Worm (Caenorhabditis elegans): ENCODE measurements around the gene F08G5.3.

Gene F08G5.3

DNA sequence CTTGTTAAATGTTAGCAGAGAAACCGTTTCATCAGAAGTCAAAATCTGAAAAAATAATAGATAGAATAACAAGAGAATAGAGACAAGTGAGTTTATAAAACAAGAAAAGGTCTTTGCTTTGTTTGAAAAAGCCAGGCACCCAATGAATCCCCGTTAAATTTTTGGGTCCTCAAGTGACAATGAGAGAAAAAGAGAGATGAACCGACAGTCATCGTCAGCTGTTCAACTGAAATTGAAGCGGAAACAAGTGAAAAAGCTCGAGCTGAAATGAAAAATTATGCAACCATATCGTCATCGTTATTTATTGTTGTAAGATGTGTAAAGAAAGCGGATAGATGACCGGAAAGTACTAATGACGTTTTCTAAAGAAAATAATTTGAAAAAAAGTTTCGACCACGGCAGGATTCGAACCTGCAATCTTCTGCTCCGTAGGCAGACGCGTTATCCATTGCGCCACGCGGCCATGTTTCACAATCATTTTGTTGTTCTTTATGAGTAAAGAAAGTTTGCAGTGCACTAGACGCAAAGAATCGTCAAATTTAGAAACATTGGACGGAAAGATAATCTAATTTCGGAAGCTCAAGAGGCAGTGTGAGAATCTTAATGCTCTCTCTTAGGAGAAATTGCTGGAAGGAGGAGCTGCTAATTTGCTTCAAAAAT lies at the start of gene F08G5.3:
Gene F08G5.3 (minus strand): TSS at position 51 of the 660 bp plus-strand sequence.
- TF ChIP-seq npax-4 (tag; optimal IDR thresholded peaks at IDR 0.05) (peak; percentile 20), F13H6.1 (tag; optimal IDR thresholded peaks at IDR 0.05) (no peak), hlh-15 (tag; optimal IDR thresholded peaks at IDR 0.05) (no peak), sox-4 (tag; optimal IDR thresholded peaks at IDR 0.05) (no peak), ceh-6 (GFP tag; optimal IDR thresholded peaks at IDR 0.05) (peak; percentile 33), ceh-19 (GFP tag; optimal IDR thresholded peaks at IDR 0.05) (peak; percentile 22), elt-2 (tag; optimal IDR thresholded peaks at IDR 0.05) (peak; percentile 58), ceh-18 (tag; optimal IDR thresholded peaks at IDR 0.05) (peak; percentile 31), T23F11.4 (GFP tag; optimal IDR thresholded peaks at IDR 0.05) (peak; percentile 27), C38D4.7 (GFP tag; optimal IDR thresholded peaks at IDR 0.05) (peak; percentile 37), ceh-14 (tag; optimal IDR thresholded peaks at IDR 0.05) (peak; percentile 13), unc-42 (tag; optimal IDR thresholded peaks at IDR 0.05) (peak; percentile 62), unc-3 (GFP tag; conservative IDR thresholded peaks at IDR 0.05) (peak; percentile 43; the same call in 1 of the 2 replicates), unc-3 (tag; optimal IDR thresholded peaks at IDR 0.05) (no peak)

ce11 chrIV:12464822-12465221 lies 47.4 kb upstream of the F08G5.3 start:
- no peak for TF ChIP-seq ceh-45 (GFP tag; IDR thresholded peaks at IDR 0.05)
- no peak for TF ChIP-seq pax-1 (tag; optimal IDR thresholded peaks at IDR 0.05)
- TF ChIP-seq unc-42 (tag; optimal IDR thresholded peaks at IDR 0.05) = no peak
- TF ChIP-seq tbx-7 (tag; optimal IDR thresholded peaks at IDR 0.05) = no peak
- no peak for TF ChIP-seq dve-1 (tag; optimal IDR thresholded peaks at IDR 0.05)
- no peak for TF ChIP-seq ceh-14 (tag; optimal IDR thresholded peaks at IDR 0.05)
- no peak for TF ChIP-seq hlh-13 (GFP tag; optimal IDR thresholded peaks at IDR 0.05)
- no peak for TF ChIP-seq K02D7.2 (tag; optimal IDR thresholded peaks at IDR 0.05)
- TF ChIP-seq tbx-2 (tag; optimal IDR thresholded peaks at IDR 0.05) = no peak
- no peak for TF ChIP-seq hlh-6 (tag; optimal IDR thresholded peaks at IDR 0.05)
- TF ChIP-seq Y22D7AL.16 (tag; optimal IDR thresholded peaks at IDR 0.05) = no peak
- no peak for TF ChIP-seq nhr-232 (tag; optimal IDR thresholded peaks at IDR 0.05)
- TF ChIP-seq C38D4.7 (GFP tag; optimal IDR thresholded peaks at IDR 0.05) = no peak
- TF ChIP-seq elt-2 (tag; optimal IDR thresholded peaks at IDR 0.05) = no peak
- TF ChIP-seq lim-6 (tag; optimal IDR thresholded peaks at IDR 0.05) = no peak
- TF ChIP-seq ttx-3 (tag; optimal IDR thresholded peaks at IDR 0.05) = no peak
- TF ChIP-seq lin-11 (tag; optimal IDR thresholded peaks at IDR 0.05) = no peak
- TF ChIP-seq ceh-24 (tag; optimal IDR thresholded peaks at IDR 0.05) = no peak

DNA sequence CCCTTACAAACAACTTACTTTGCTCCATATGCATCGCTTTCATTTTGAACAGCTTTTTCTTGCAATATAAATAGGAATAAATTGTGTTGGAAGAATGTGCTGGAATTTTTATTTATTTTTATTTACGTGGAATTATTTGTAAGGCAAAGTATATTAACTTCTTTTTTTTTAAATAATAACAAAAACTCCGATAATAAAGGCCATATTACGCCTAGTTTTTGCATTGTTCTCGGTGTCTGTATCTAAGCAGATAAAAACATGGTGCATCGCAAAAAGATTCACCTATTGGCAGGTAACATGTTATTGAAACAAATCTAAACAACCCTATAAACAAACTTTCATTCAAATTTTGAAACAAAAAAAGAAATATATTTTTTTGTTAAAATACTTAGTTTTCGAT lies 46.0 kb upstream of the F08G5.3 start, which contains the start of gene C25G4.8:
Gene C25G4.8 (minus strand): TSS at position 101 of the 400 bp plus-strand sequence.
- no peak for TF ChIP-seq C08G9.2 (tag; optimal IDR thresholded peaks at IDR 0.05)
- no peak for TF ChIP-seq pag-3 (tag; optimal IDR thresholded peaks at IDR 0.05; ENCODE audit: borderline replicate concordance)
- TF ChIP-seq tbx-2 (tag; optimal IDR thresholded peaks at IDR 0.05) = no peak
- no peak for TF ChIP-seq zip-5 (tag; optimal IDR thresholded peaks at IDR 0.05)
- no peak for TF ChIP-seq npax-4 (tag; optimal IDR thresholded peaks at IDR 0.05)
- no peak for TF ChIP-seq ceh-48 (tag; optimal IDR thresholded peaks at IDR 0.05)
- no peak for TF ChIP-seq pha-2 (tag; optimal IDR thresholded peaks at IDR 0.05)
- no peak for TF ChIP-seq lin-11 (tag; optimal IDR thresholded peaks at IDR 0.05)
- TF ChIP-seq ceh-24 (tag; optimal IDR thresholded peaks at IDR 0.05) = no peak
- no peak for TF ChIP-seq K02D7.2 (tag; optimal IDR thresholded peaks at IDR 0.05)
- TF ChIP-seq madf-2 (tag; optimal IDR thresholded peaks at IDR 0.05) = no peak
- TF ChIP-seq ceh-18 (tag; optimal IDR thresholded peaks at IDR 0.05) = no peak
- TF ChIP-seq pat-9 (tag; optimal IDR thresholded peaks at IDR 0.05) = no peak
- TF ChIP-seq C38D4.7 (GFP tag; optimal IDR thresholded peaks at IDR 0.05) = no peak
- TF ChIP-seq unc-3 (GFP tag; conservative IDR thresholded peaks at IDR 0.05) = no peak
- TF ChIP-seq unc-3 (tag; optimal IDR thresholded peaks at IDR 0.05) = no peak
- no peak for TF ChIP-seq ref-2 (tag; optimal IDR thresholded peaks at IDR 0.05)
- no peak for TF ChIP-seq F13H6.1 (tag; optimal IDR thresholded peaks at IDR 0.05)
- no peak for TF ChIP-seq hlh-15 (tag; optimal IDR thresholded peaks at IDR 0.05)
- TF ChIP-seq fkh-6 (tag; optimal IDR thresholded peaks at IDR 0.05) = no peak
